Worm (Caenorhabditis elegans): ENCODE measurements around the gene Y5H2B.3.
A peak's percentile ranks its signal among the peaks of the same experiment; 100 is the strongest.

The Y5H2B.3 gene

DNA sequence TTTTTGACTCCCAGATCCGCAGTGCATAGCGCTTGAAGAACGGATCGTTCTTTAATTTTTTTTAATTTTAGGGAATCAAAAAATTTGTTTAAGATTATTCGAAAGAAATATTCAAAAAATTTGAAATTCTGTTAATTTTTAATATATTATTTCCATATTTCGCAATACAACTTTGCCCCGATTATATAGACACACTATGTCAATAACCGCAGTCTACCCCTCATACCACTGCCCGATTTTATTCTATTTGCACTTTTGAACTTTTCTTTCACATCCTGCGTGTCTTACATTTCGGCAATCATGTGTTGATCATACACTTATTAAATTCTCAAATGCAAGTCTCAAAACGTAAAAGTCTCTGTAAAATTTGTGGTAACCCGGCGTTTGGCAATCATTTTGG is 30.7 kb downstream of the Y5H2B.3 start, which contains the start of gene nhr-56:
Gene nhr-56, plus strand, starts transcription at position 202 of the 400 bp plus-strand sequence.
- TF ChIP-seq dmd-9 (GFP tag; IDR thresholded peaks at IDR 0.05) = no peak
- no peak for TF ChIP-seq skn-1 (tag; optimal IDR thresholded peaks at IDR 0.05)
- peak; percentile 60 for TF ChIP-seq mes-2 (tag; optimal IDR thresholded peaks at IDR 0.05; ENCODE audit: poor library complexity, severe bottlenecking)
- no peak for TF ChIP-seq Y48G9A.11 (GFP tag; IDR thresholded peaks at IDR 0.05)
- TF ChIP-seq Y105C5A.15 (GFP tag; IDR thresholded peaks at IDR 0.05) = no peak
- TF ChIP-seq aly-2 (tag; optimal IDR thresholded peaks at IDR 0.05) = no peak
- no peak for TF ChIP-seq ama-1 (optimal IDR thresholded peaks at IDR 0.05)
- peak; percentile 21 for TF ChIP-seq nhr-102 (tag; optimal IDR thresholded peaks at IDR 0.05)
- no peak for TF ChIP-seq mxl-2 (GFP tag; conservative IDR thresholded peaks at IDR 0.05)
- no peak for TF ChIP-seq arid-1 (GFP tag; conservative IDR thresholded peaks at IDR 0.05)
- no peak for TF ChIP-seq lin-1 (GFP tag; IDR thresholded peaks at IDR 0.05)
- no peak for TF ChIP-seq lin-13 (GFP tag; optimal IDR thresholded peaks at IDR 0.05)
- TF ChIP-seq F26F4.8 (GFP tag; conservative IDR thresholded peaks at IDR 0.05) = no peak
- TF ChIP-seq ceh-20 (GFP tag; IDR thresholded peaks at IDR 0.05) = no peak
- TF ChIP-seq fos-1 (tag; optimal IDR thresholded peaks at IDR 0.05) = no peak
- peak in 1 of 2 experiments; percentile 49 for TF ChIP-seq mdl-1 (tag; optimal IDR thresholded peaks at IDR 0.05)
- no peak for TF ChIP-seq nhr-237 (tag; optimal IDR thresholded peaks at IDR 0.05)
- TF ChIP-seq lin-29 (GFP tag; IDR thresholded peaks at IDR 0.05) = no peak
- no peak for TF ChIP-seq R02D3.7 (tag; optimal IDR thresholded peaks at IDR 0.05)
- no peak for TF ChIP-seq lin-15B (tag; optimal IDR thresholded peaks at IDR 0.05)
- TF ChIP-seq nhr-28 (tag; optimal IDR thresholded peaks at IDR 0.05) = peak; percentile 81
- no peak for TF ChIP-seq ztf-7 (tag; optimal IDR thresholded peaks at IDR 0.05)
- peak; percentile 71 for TF ChIP-seq nhr-77 (tag; optimal IDR thresholded peaks at IDR 0.05)
- peak; percentile 86 for TF ChIP-seq hlh-30 (tag; optimal IDR thresholded peaks at IDR 0.05; ENCODE audit: insufficient read depth)
- peak; percentile 74 for TF ChIP-seq dmd-6 (GFP tag; IDR thresholded peaks at IDR 0.05)
- no peak for TF ChIP-seq daf-16 (GFP tag; optimal IDR thresholded peaks at IDR 0.05)
- peak; percentile 84 for TF ChIP-seq daf-16 (tag; optimal IDR thresholded peaks at IDR 0.05)
- 0 out of 2 replicates have a peak, but pooled peaks have one; percentile 16 for TF ChIP-seq pha-4 (GFP tag; IDR thresholded peaks at IDR 0.05)
- TF ChIP-seq pha-4 (tag; optimal IDR thresholded peaks at IDR 0.05) = peak; percentile 75
- no peak for TF ChIP-seq sdz-12 (GFP tag; optimal IDR thresholded peaks at IDR 0.05)
- TF ChIP-seq jun-1 (tag; optimal IDR thresholded peaks at IDR 0.05) = no peak
- TF ChIP-seq nhr-41 (GFP tag; IDR thresholded peaks at IDR 0.05) = no peak
- peak; percentile 38 for TF ChIP-seq duxl-1 (tag; optimal IDR thresholded peaks at IDR 0.05; ENCODE audit: poor library complexity)
- TF ChIP-seq dpl-1 (GFP tag; optimal IDR thresholded peaks at IDR 0.05) = no peak
- TF ChIP-seq mdt-29 (GFP tag; IDR thresholded peaks at IDR 0.05) = no peak
- no peak for TF ChIP-seq ZK546.5 (tag; optimal IDR thresholded peaks at IDR 0.05)
- TF ChIP-seq fkh-10 (GFP tag; optimal IDR thresholded peaks at IDR 0.05) = no peak
- TF ChIP-seq attf-4 (tag; optimal IDR thresholded peaks at IDR 0.05) = no peak
- no peak for TF ChIP-seq zfp-3 (GFP tag; conservative IDR thresholded peaks at IDR 0.05)
- no peak for TF ChIP-seq unc-130 (GFP tag; optimal IDR thresholded peaks at IDR 0.05)
- no peak for TF ChIP-seq gei-8 (GFP tag; optimal IDR thresholded peaks at IDR 0.05)
- TF ChIP-seq ceh-28 (tag; optimal IDR thresholded peaks at IDR 0.05) = no peak
- TF ChIP-seq ceh-82 (tag; optimal IDR thresholded peaks at IDR 0.05) = no peak
- TF ChIP-seq pqm-1 (tag; optimal IDR thresholded peaks at IDR 0.05) = peak; percentile 55
- TF ChIP-seq zag-1 (tag; optimal IDR thresholded peaks at IDR 0.05) = no peak
- no peak for TF ChIP-seq ztf-11 (tag; optimal IDR thresholded peaks at IDR 0.05)
- no peak for TF ChIP-seq lir-3 (tag; optimal IDR thresholded peaks at IDR 0.05)
- TF ChIP-seq lim-7 (GFP tag; IDR thresholded peaks at IDR 0.05) = no peak
- no peak for TF ChIP-seq nhr-42 (GFP tag; IDR thresholded peaks at IDR 0.05)
- no peak for TF ChIP-seq madf-9 (GFP tag; conservative IDR thresholded peaks at IDR 0.05)
- no peak for TF ChIP-seq Y5F2A.4 (GFP tag; optimal IDR thresholded peaks at IDR 0.05)
- no peak for TF ChIP-seq ctbp-1 (GFP tag; IDR thresholded peaks at IDR 0.05)
- no peak for TF ChIP-seq zfp-2 (tag; optimal IDR thresholded peaks at IDR 0.05)
- no peak for TF ChIP-seq daf-19 (GFP tag; conservative IDR thresholded peaks at IDR 0.05)
